Worm (Caenorhabditis elegans): ENCODE results near the gene srh-146.
A peak's percentile ranks its signal among the peaks of the same experiment; 100 is the strongest.

The srh-146 gene

DNA sequence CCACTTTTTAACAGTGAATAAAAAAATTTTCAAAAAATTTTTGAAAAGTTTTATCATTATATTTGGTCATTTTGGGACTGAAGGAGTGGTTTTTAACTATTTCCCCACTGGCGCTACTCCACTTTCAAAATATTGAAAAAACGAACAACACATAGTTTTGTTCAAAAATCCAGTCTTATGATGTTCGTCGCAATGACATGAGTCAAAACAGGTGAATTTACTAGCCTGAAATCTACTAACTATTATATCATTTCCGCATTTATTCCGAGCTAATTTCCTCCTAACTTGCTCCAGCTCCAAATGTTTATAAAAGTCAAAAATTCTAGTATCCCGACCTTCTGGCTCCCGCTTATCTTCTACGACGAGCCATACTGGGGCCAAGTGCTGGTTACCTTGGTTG, 29.6 kb upstream of the srh-146 start, which contains the start of gene sre-24:
TSS of gene sre-24 (plus strand) at position 301 of the 400 bp plus-strand sequence.
- TF ChIP-seq him-1 (tag; optimal IDR thresholded peaks at IDR 0.05) (no peak), dao-5 (tag; optimal IDR thresholded peaks at IDR 0.05) (no peak), W03F9.2 (tag; optimal IDR thresholded peaks at IDR 0.05) (no peak)

DNA sequence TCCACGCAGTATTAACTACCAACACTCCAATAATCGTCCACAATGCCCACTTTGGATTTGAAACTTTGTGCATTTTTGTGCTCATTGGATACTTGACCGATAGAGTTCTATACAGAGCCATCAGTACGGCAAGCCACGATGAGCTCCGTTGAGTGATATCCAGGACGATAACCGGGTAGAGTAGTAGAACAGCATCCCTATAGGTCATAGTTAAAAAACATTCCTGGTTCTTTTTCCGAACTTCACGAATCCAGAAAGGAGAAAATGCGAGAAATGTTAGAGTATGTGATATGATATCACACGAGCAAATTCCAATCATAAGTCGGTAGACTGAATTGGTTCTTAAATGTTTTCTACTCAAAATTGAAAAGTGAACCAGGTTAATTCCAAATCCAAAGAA, 25.8 kb upstream of the srh-146 start:
- TF ChIP-seq W03F9.2 (tag; optimal IDR thresholded peaks at IDR 0.05): no peak
- TF ChIP-seq dao-5 (tag; optimal IDR thresholded peaks at IDR 0.05): no peak
- no peak for TF ChIP-seq him-1 (tag; optimal IDR thresholded peaks at IDR 0.05)

DNA sequence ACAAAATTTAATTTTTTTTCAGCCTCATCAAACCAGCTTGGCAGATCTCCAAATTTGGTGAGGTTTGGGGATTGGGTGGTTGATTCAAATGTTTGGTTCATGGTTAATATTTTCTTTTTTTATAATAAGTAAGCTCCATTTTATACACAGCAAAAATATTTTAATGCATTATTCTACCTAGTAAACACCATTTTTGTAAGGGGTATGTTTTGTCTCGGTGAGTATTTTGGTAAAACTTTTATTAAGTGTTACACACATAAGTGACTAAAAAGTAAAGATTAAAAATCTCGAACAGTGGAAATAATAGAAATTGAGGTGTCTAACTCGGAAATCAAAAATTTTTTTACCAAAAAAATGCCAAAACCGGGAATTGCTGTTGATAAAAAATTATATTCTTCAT, 25.4 kb upstream of the srh-146 start, which contains the start of gene srw-4:
TSS of gene srw-4 (minus strand) at position 101 of the 400 bp plus-strand sequence.
- no peak for TF ChIP-seq W03F9.2 (tag; optimal IDR thresholded peaks at IDR 0.05)
- no peak for TF ChIP-seq him-1 (tag; optimal IDR thresholded peaks at IDR 0.05)
- no peak for TF ChIP-seq dao-5 (tag; optimal IDR thresholded peaks at IDR 0.05)

DNA sequence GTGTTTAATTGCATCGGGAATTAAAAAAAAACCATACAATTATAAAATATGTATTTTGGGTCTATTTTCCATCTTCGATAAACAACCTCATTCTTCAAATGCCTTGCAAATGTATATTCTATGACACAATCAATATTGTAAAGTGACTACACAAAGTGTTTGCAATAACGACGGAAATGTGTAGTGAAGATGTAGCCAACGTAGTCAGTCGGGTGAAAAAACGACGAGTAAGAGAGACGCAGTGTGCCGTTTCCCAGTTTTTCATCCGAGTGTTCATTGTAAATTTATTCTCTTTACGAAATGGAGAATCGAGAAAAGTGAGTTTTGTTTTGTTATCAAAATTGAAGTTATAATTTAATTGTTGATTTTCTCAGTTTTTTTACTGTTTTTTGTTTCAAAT, 22.1 kb upstream of the srh-146 start, which contains the start of gene F37B4.15:
TSS of gene F37B4.15 (plus strand) at position 301 of the 400 bp plus-strand sequence.
- TF ChIP-seq dao-5 (tag; optimal IDR thresholded peaks at IDR 0.05) (no peak), W03F9.2 (tag; optimal IDR thresholded peaks at IDR 0.05) (no peak), him-1 (tag; optimal IDR thresholded peaks at IDR 0.05) (no peak)

DNA sequence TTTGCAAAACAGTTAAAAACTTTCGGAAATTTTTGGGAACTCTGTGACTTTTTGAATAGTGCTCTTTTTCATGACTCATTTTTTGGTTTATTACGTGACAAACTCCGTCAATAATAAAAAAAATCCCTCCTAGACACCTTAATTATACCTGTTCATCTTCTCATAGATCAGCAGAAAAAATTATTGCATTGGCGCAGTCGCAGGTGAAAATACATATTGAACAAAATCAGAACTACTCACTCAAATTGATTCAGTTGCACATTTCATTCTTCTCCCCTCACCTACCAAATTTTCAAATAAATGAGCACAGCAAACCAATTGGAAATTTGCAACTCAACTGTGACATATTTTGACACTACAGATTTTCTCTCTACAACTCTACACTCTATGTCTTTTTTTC, 21.1 kb upstream of the srh-146 start, which contains the start of gene srh-127:
TSS of gene srh-127 (plus strand) at position 301 of the 400 bp plus-strand sequence.
- TF ChIP-seq W03F9.2 (tag; optimal IDR thresholded peaks at IDR 0.05): no peak

DNA sequence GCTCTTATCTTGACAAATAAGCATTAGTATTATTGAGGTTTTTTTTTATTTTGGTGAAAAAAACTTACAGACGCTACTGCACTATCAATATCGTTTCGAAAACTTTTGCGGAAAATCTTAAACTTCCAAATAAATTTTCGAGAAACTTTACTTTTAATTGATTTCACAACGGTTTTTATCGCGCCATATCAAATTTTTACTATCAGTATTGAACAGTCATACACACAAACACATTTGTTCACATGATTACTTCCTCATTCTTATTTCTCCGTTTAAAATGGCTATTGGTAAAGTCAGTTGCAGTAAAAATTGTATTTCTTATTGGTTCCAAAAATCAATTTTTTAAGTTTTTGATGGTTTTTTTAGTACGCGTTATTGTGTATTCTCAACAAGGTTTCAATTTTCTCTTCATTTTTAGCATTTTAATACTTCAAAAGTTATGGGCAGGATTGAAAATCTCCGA, 17.8 kb upstream of the srh-146 start, which contains the start of gene pals-32:
TSS of gene pals-32 (plus strand) at position 413 of the 463 bp plus-strand sequence.
- TF ChIP-seq him-1 (tag; optimal IDR thresholded peaks at IDR 0.05) (no peak), W03F9.2 (tag; optimal IDR thresholded peaks at IDR 0.05) (peak; percentile 29), dao-5 (tag; optimal IDR thresholded peaks at IDR 0.05) (no peak)

DNA sequence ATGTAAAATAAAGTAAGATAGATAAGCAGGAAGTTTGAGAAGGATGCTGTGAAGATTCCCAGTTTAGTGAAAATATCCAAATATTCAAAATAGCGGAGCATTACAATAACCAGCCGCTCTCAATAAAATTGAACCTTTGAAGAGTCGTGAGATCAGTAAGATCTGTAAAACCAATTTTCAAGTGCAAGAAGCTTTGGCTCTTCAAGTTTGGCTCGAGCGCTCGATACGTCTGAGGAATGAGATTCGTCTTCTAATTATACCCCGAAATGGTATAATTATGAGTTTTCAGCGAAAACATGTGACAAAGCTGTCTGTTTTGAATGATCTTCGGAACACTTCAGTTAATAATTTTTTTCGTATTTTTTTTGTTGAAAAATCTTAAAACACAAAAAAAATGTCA, 14.2 kb upstream of the srh-146 start, which contains the start of gene str-46:
TSS of gene str-46 (minus strand) at position 101 of the 400 bp plus-strand sequence.
- TF ChIP-seq dao-5 (tag; optimal IDR thresholded peaks at IDR 0.05): no peak
- TF ChIP-seq him-1 (tag; optimal IDR thresholded peaks at IDR 0.05): no peak
- TF ChIP-seq W03F9.2 (tag; optimal IDR thresholded peaks at IDR 0.05): no peak

DNA sequence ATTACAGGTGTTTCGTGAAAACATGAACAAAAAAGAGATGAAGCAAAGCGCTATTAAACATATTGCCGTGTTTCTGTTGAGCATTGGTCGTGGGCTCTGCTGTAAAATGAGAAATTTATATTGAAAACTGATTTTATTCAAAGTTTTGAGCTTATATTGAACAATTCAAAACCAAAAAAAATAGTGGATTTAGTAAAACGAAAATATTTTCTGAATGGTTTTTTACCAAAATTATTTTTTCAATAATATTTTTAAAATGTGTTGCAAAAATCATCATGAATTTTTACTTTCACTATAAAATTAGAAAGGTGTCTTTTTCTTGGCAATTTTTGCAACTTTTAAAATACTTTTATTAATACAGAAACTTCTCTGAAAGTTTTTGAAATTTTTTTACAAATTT, 10.8 kb upstream of the srh-146 start, which contains the start of gene C31B8.7:
TSS of gene C31B8.7 (minus strand) at position 101 of the 400 bp plus-strand sequence.
- no peak for TF ChIP-seq W03F9.2 (tag; optimal IDR thresholded peaks at IDR 0.05)
- TF ChIP-seq dao-5 (tag; optimal IDR thresholded peaks at IDR 0.05): no peak
- TF ChIP-seq him-1 (tag; optimal IDR thresholded peaks at IDR 0.05): no peak

DNA sequence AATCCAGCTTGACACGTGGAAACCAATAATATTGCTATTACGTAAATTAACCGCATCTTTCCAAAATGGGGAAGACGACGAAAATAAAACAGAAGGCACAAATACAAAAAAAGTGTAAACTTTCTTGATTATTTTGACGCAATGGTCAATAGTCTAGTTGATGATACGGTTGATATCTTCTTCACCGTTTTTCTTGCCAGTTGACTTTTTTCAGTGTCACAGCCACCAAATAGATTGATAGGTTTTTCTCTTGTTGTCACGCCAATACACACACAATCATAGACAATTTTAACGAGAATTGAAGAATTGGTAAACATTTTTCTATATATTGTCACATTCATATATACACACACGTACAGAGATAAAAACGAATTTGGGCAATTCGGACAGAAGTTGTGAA, 4.5 kb upstream of the srh-146 start, which contains the start of gene zmp-3:
TSS of gene zmp-3 (minus strand) at position 101 of the 400 bp plus-strand sequence.
- TF ChIP-seq W03F9.2 (tag; optimal IDR thresholded peaks at IDR 0.05): no peak
- TF ChIP-seq him-1 (tag; optimal IDR thresholded peaks at IDR 0.05): no peak
- TF ChIP-seq dao-5 (tag; optimal IDR thresholded peaks at IDR 0.05): no peak

DNA sequence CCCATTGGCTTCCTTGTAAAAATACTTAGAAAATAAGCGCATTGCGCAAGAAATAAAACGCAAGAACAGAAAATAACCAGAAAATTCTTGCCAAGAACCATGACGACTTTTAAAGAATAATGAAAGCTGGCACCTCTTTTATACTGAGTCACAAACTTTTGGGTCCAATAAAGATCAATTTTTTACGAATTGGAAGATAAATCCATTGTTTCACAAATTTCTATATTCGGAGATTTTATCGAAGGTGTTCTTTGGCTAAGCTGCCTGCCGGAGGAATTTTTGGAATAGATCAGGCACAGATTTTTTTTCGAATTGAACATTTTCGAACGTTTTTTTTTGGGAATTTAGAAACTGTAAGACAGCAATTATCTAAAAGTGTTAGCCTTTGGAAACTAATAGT, 1.1 kb upstream of the srh-146 start, which contains the start of gene C31B8.9:
TSS of gene C31B8.9 (minus strand) at position 101 of the 400 bp plus-strand sequence.
- TF ChIP-seq dao-5 (tag; optimal IDR thresholded peaks at IDR 0.05) (no peak), him-1 (tag; optimal IDR thresholded peaks at IDR 0.05) (no peak), W03F9.2 (tag; optimal IDR thresholded peaks at IDR 0.05) (no peak)

DNA sequence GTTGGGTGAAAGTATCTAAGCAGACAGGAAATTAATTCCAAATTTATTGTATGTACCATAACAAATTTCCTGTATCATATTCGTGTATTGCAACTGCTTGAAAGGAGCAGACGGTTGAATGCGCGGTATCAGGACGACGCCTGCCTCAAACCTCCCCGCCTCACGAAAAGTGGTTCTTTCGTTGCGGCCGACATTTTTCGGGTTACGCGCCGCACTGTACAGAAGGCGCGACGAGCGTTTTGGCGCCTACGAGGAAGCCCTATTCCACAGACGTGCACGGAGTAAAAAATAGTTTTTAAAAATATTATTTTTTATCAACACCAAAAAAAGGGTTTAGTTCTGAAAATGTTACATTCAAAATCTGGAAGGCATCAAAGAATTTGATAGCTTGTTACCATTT, 6.1 kb downstream of the srh-146 start:
- TF ChIP-seq W03F9.2 (tag; optimal IDR thresholded peaks at IDR 0.05) (no peak), dao-5 (tag; optimal IDR thresholded peaks at IDR 0.05) (no peak), him-1 (tag; optimal IDR thresholded peaks at IDR 0.05) (no peak)

DNA sequence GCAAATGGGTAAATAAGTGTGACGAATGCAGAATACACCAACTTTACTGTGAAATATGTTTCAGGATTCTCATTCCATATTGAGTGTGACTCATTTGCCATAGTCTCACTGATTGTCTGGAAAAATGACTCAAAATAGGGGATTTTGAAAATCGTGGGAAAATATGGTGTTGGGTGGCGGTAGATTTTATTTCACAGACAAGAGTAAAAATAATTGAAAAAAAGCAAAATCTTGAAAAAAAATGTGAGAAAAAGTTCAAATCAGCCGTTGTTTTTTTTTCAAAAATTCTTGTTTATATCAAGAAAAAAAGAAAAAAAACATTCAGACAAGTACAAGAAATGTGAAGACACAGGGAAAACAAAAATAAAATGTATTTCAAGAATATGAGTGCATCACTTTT, 8.5 kb downstream of the srh-146 start, which contains the start of gene srh-38:
TSS of gene srh-38 (minus strand) at position 101 of the 400 bp plus-strand sequence.
- TF ChIP-seq dao-5 (tag; optimal IDR thresholded peaks at IDR 0.05) (no peak), W03F9.2 (tag; optimal IDR thresholded peaks at IDR 0.05) (no peak), him-1 (tag; optimal IDR thresholded peaks at IDR 0.05) (no peak)

DNA sequence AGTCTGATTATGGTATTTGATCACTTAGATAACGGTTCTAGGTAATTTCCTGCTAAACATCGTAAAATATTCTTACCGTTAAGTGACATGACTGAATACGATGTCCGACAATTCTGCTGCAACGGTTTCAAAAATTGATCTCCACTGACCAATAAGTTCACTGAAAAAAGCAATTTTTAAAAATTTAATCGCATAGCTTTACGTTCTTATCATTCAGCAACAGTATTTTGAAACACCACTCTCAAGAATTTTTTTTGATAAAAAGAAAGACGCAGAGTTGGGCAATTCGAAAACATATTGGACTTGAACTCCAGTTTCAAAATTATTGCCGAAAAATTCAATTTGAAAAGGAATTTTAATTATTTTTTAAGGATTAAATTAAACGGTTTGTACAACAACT, 13.5 kb downstream of the srh-146 start, which contains the start of gene C31B8.12:
TSS of gene C31B8.12 (minus strand) at position 101 of the 400 bp plus-strand sequence.
- TF ChIP-seq dao-5 (tag; optimal IDR thresholded peaks at IDR 0.05): no peak

DNA sequence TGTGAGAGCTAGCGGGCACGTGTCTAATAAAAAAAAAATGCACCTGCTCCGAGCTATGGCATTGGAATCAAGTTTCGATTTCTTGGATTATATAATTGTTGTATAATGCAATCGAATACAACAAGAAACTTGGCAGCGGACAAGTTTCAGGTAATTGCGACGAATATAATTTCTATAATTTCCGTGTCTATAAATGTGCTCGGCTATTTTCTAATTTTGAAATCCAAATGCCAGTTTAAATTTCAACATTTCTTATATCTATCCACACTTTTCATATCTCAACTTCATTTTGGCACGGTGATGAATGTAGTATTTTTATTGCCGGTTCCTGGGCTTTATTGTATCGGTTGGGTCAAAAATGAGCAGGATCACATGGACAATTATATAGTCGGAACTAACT, 15.7 kb downstream of the srh-146 start, which contains the start of gene C31B8.16:
TSS of gene C31B8.16 (plus strand) at position 301 of the 400 bp plus-strand sequence.
- TF ChIP-seq him-1 (tag; optimal IDR thresholded peaks at IDR 0.05) (no peak), W03F9.2 (tag; optimal IDR thresholded peaks at IDR 0.05) (no peak), dao-5 (tag; optimal IDR thresholded peaks at IDR 0.05) (no peak)

DNA sequence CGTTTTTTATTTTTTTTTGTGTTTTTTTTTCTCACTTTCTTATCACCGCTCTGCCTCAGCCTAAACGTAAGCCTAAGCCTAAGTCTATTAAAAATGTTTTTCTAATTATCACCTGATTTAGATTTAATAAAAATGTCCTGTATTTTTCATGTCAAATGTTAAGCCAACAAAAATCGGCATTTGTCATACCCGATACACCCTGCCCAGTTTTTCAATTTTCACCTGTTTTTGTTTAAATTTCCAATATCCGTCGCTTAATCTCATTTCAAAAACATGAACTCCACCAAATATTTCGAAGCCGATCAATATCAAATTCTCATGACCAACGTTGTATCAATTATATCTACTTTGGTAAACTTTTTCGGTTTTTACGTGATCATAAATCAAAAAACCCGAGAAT, 17.2 kb downstream of the srh-146 start, which contains the start of gene C31B8.1:
TSS of gene C31B8.1 (plus strand) at position 301 of the 400 bp plus-strand sequence.
- TF ChIP-seq dao-5 (tag; optimal IDR thresholded peaks at IDR 0.05) (no peak), him-1 (tag; optimal IDR thresholded peaks at IDR 0.05) (no peak), W03F9.2 (tag; optimal IDR thresholded peaks at IDR 0.05) (no peak)

All from whole organism, L4/young adult.